Worm (Caenorhabditis elegans) whole organism, L3 larva: ENCODE results near the gene C24H12.4.
"Not testable (repeated sequence)": the region's sequence is repeated elsewhere in the genome, so short reads cannot be mapped to it uniquely, and the experiment has no call there.

Experiments
- nfya-1 ChIP-seq: sonication (generic microtip); optimal IDR thresholded peaks from 2 replicates; lab custom pipeline; 2017; ENCODE audit warnings: missing genetic modification characterization, mild to moderate bottlenecking, missing compliant biosample characterization, antibody characterized with exemption, moderate library complexity; ENCODE audit not compliant: insufficient read depth
- nhr-237 ChIP-seq: fragments of 150-350 bp; optimal IDR thresholded peaks from 2 replicates; lab custom pipeline; 2014; ENCODE audit warnings: missing biosample characterization, missing genetic modification characterization
- ztf-11 ChIP-seq: fragments of 150-350 bp; optimal IDR thresholded peaks from 2 replicates; lab custom pipeline; 2014; ENCODE audit warnings: missing biosample characterization, missing genetic modification characterization

DNA sequence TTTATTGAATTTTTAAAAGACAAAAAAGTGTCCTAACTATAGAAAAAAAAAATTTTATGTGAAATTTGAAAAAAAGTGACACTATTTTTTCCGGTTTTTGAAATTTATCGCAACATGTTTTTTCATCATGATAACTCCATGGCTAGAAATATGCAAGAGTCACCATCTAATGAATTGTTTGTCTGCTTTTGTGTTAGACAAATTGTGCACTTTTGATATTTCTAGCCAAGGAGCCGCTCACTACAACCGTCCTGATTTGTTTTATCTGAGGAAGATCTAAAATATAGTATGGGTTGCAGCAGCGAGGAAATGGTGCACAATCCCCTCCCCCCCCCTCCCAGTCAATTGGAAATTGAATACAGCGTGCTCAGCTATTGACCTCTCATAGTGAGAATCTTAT is 43.6 kb downstream of the C24H12.4 start, which contains the start of gene W10D9.1:
- not testable (repeated sequence) for TF ChIP-seq nfya-1; nhr-237 (tag; lab: Kevin White, UChicago); ztf-11 (tag; lab: Kevin White, UChicago)
